Worm (Caenorhabditis elegans) whole organism, L1 larva: ENCODE measurements around the gene fbxa-141.
"Not testable (repeated sequence)": the region's sequence is repeated elsewhere in the genome, so short reads cannot be mapped to it uniquely, and the experiment has no call there.

Source experiments
- C34B4.2 ChIP-seq: sonication (generic microtip); optimal IDR thresholded peaks from 2 replicates; lab custom pipeline; 2017; ENCODE audit warnings: mild to moderate bottlenecking, missing genetic modification characterization, missing compliant biosample characterization
- Y116A8C.19 ChIP-seq: sonication (generic microtip); optimal IDR thresholded peaks from 2 replicates; lab custom pipeline; 2016; ENCODE audit warnings: missing compliant biosample characterization, missing genetic modification characterization, borderline replicate concordance
- alr-1 ChIP-seq: fragments of 200-800 bp; sonication (Bioruptor generic); optimal IDR thresholded peaks from 2 replicates; lab custom pipeline; 2018; ENCODE audit warnings: borderline replicate concordance, mild to moderate bottlenecking, missing genetic modification characterization, missing compliant biosample characterization
- ama-1 ChIP-seq: fragments of 150-350 bp; optimal IDR thresholded peaks from 2 replicates; lab custom pipeline; 2014
- ceh-63 ChIP-seq: fragments of 200-800 bp; sonication (Bioruptor generic); optimal IDR thresholded peaks from 2 replicates; lab custom pipeline; 2018; ENCODE audit warnings: mild to moderate bottlenecking, missing genetic modification characterization, missing compliant biosample characterization
- ceh-90 ChIP-seq: sonication (generic microtip); optimal IDR thresholded peaks from 2 replicates; lab custom pipeline; 2016; ENCODE audit warnings: missing genetic modification characterization, missing compliant biosample characterization
- dpl-1 ChIP-seq, 3 experiments: fragments of 150-350 bp in 2 of 3; sonication (generic microtip) in 1 of 3; optimal IDR thresholded peaks; 2 replicates each; lab custom pipeline; 2014 to 2017; ENCODE audit warnings: missing biosample characterization in 3 of 3, missing genetic modification characterization in 3 of 3, missing genetic modification reagents in 3 of 3
- dsc-1 ChIP-seq: sonication (generic microtip); optimal IDR thresholded peaks from 2 replicates; lab custom pipeline; 2016; ENCODE audit warnings: mild to moderate bottlenecking, missing genetic modification characterization, missing compliant biosample characterization
- efl-3 ChIP-seq: fragments of 200-800 bp; sonication (Bioruptor generic); optimal IDR thresholded peaks from 2 replicates; lab custom pipeline; 2018; ENCODE audit warnings: mild to moderate bottlenecking, missing genetic modification characterization, missing compliant biosample characterization
- egl-13 ChIP-seq: sonication (generic microtip); optimal IDR thresholded peaks from 2 replicates; lab custom pipeline; 2016; ENCODE audit warnings: missing genotype, missing genetic modification reagents, missing genetic modification characterization, missing compliant biosample characterization
- egl-27 ChIP-seq, 2 experiments: fragments of 150-350 bp in 1 of 2; sonication (generic microtip); optimal IDR thresholded peaks; 3 replicates each; lab custom pipeline; 2017 to 2018; ENCODE audit warnings: missing biosample characterization in 2 of 2, missing genetic modification characterization in 2 of 2, missing genetic modification reagents in 2 of 2
- elt-2 ChIP-seq: sonication (generic microtip); optimal IDR thresholded peaks from 2 replicates; lab custom pipeline; 2016; ENCODE audit warnings: missing genetic modification characterization, mild to moderate bottlenecking, inconsistent platforms, missing compliant biosample characterization, missing genetic modification reagents
- fkh-10 ChIP-seq: sonication (generic microtip); optimal IDR thresholded peaks from 2 replicates; lab custom pipeline; 2017; ENCODE audit warnings: missing biosample characterization, missing genetic modification reagents, missing genetic modification characterization
- fkh-4 ChIP-seq: sonication (generic microtip); optimal IDR thresholded peaks from 2 replicates; lab custom pipeline; 2016; ENCODE audit warnings: missing compliant biosample characterization, missing genetic modification characterization, borderline replicate concordance
- fkh-8 ChIP-seq: sonication (generic microtip); optimal IDR thresholded peaks from 2 replicates; lab custom pipeline; 2016; ENCODE audit warnings: mild to moderate bottlenecking, missing genetic modification characterization, missing compliant biosample characterization
- grh-1 ChIP-seq: fragments of 200-800 bp; sonication (Bioruptor generic); IDR thresholded peaks from 2 replicates; pipeline ENCODE4 v1.3.6; 2022; ENCODE audit warnings: missing genetic modification reagents, missing genetic modification characterization, missing compliant biosample characterization
- hlh-17 ChIP-seq: fragments of 200-800 bp; sonication (Bioruptor generic); optimal IDR thresholded peaks from 2 replicates; lab custom pipeline; 2018; ENCODE audit warnings: missing genetic modification characterization, mild to moderate bottlenecking, missing compliant biosample characterization, moderate library complexity, borderline replicate concordance
- isw-1 ChIP-seq: fragments of 200-800 bp; sonication (Bioruptor generic); IDR thresholded peaks from 2 replicates; pipeline ENCODE4 v1.3.6; 2022; ENCODE audit warnings: missing genetic modification characterization, missing compliant biosample characterization
- jun-1 ChIP-seq: fragments of 150-350 bp; optimal IDR thresholded peaks from 2 replicates; lab custom pipeline; 2014; ENCODE audit warnings: missing biosample characterization, missing genetic modification reagents, missing genetic modification characterization
- lin-13 ChIP-seq: fragments of 150-350 bp; optimal IDR thresholded peaks from 2 replicates; lab custom pipeline; 2014; ENCODE audit warnings: missing biosample characterization, missing genetic modification reagents, missing genetic modification characterization
- lin-39 ChIP-seq: fragments of 150-350 bp; optimal IDR thresholded peaks from 2 replicates; lab custom pipeline; 2014; ENCODE audit warnings: missing biosample characterization, missing genetic modification reagents, missing genetic modification characterization
- nhr-20 ChIP-seq: sonication (generic microtip); optimal IDR thresholded peaks from 2 replicates; lab custom pipeline; 2016; ENCODE audit warnings: mild to moderate bottlenecking, missing genetic modification characterization, missing compliant biosample characterization
- nhr-237 ChIP-seq: fragments of 150-350 bp; optimal IDR thresholded peaks from 2 replicates; lab custom pipeline; 2014; ENCODE audit warnings: missing biosample characterization, missing genetic modification characterization
- nhr-28 ChIP-seq: fragments of 150-350 bp; optimal IDR thresholded peaks from 2 replicates; lab custom pipeline; 2014; ENCODE audit warnings: missing biosample characterization, missing genetic modification characterization
- nhr-47 ChIP-seq: sonication (generic microtip); optimal IDR thresholded peaks from 2 replicates; lab custom pipeline; 2016; ENCODE audit warnings: mild to moderate bottlenecking, missing genetic modification characterization, moderate library complexity, missing compliant biosample characterization
- pag-3 ChIP-seq: sonication (generic microtip); optimal IDR thresholded peaks from 2 replicates; lab custom pipeline; 2017; ENCODE audit warnings: missing genetic modification characterization, mild to moderate bottlenecking, missing compliant biosample characterization, antibody characterized with exemption, borderline replicate concordance; ENCODE audit not compliant: insufficient read depth
- pax-3 ChIP-seq: fragments of 200-800 bp; sonication (Bioruptor generic); optimal IDR thresholded peaks from 2 replicates; lab custom pipeline; 2018; ENCODE audit warnings: mild to moderate bottlenecking, missing genetic modification characterization, moderate library complexity, missing compliant biosample characterization
- pqm-1 ChIP-seq: sonication (generic microtip); optimal IDR thresholded peaks from 3 replicates; lab custom pipeline; 2017; ENCODE audit warnings: missing biosample characterization, missing genetic modification characterization
- skn-1 ChIP-seq: fragments of 150-350 bp; optimal IDR thresholded peaks from 2 replicates; lab custom pipeline; 2014; ENCODE audit warnings: missing biosample characterization, missing genetic modification characterization
- snpc-4 ChIP-seq: fragments of 150-350 bp; optimal IDR thresholded peaks from 2 replicates; lab custom pipeline; 2014; ENCODE audit warnings: missing biosample characterization, missing genetic modification characterization
- sptf-1 ChIP-seq: fragments of 150-350 bp; optimal IDR thresholded peaks from 2 replicates; lab custom pipeline; 2014; ENCODE audit warnings: missing biosample characterization, missing genetic modification characterization
- tbx-2 ChIP-seq: sonication (generic microtip); optimal IDR thresholded peaks from 2 replicates; lab custom pipeline; 2016; ENCODE audit warnings: missing genetic modification characterization, missing compliant biosample characterization
- unc-30 ChIP-seq: sonication (generic microtip); optimal IDR thresholded peaks from 2 replicates; lab custom pipeline; 2017; ENCODE audit warnings: missing biosample characterization, missing genetic modification characterization
- vab-15 ChIP-seq: sonication (generic microtip); optimal IDR thresholded peaks from 2 replicates; lab custom pipeline; 2017; ENCODE audit warnings: missing genotype, mild to moderate bottlenecking, missing genetic modification characterization, missing compliant biosample characterization
- xbp-1 ChIP-seq: sonication (generic microtip); optimal IDR thresholded peaks from 2 replicates; lab custom pipeline; 2016; ENCODE audit warnings: missing genetic modification characterization, missing compliant biosample characterization
- zip-4 ChIP-seq: fragments of 200-800 bp; sonication (Bioruptor generic); optimal IDR thresholded peaks from 2 replicates; lab custom pipeline; 2018; ENCODE audit warnings: mild to moderate bottlenecking, missing genetic modification characterization, moderate library complexity, missing compliant biosample characterization
- ztf-11 ChIP-seq, 2 experiments: sonication (generic microtip); optimal IDR thresholded peaks; 2 replicates each; lab custom pipeline; 2016 to 2017; ENCODE audit warnings: missing genetic modification characterization in 2 of 2, missing biosample characterization in 1 of 2, missing compliant biosample characterization in 1 of 2

fbxa-141 gene

DNA sequence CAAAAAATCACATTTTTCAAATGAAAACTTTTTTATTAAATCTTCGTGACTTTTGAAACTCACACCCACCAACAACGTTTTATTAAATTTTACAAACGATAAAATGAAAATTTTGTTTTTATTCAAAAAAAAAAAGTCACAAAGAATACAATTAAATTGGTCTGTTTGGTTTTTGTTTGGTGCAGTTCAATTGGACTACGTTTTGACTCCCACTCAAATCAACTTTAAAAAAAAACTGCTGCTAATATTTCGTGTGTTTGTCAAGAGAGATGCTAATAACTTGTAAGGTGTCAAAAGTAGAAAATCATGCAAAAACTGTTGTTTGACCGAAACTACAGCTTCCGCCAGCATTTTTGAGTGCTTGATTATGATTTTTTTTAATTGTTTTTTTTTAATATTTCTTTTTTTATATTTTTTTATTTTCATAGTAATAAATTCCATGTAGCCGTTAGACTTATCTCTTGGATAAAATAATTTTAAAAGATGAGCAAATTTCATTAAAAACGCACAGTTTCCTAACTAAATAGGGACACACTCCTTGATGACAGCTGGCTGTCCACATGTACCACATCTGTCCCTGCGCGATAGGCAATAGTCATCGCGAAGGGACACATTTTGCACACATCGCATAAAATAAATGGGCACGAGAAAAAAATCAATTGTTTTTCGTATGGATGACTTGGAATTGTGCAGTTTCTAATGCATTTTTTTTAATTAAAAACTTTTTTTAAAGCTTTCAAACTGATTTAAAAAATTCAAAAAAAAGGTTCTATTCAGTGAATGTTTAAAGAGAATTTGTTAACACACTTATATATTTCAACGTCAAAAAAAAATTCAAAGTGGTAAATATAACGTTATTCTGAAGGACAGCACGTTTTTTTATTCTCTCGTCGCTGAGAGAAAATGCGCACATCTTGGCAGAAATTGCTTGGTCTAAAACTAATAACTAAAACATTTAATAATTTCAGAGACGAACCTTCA, 12.9 kb upstream of the fbxa-141 start (continued):
- TF ChIP-seq xbp-1 (tag; lab: Kevin White, UChicago) (peak; percentile 96), isw-1 (peak; percentile 92), efl-3 (peak; percentile 96), hlh-17 (no peak), egl-13 (tag; lab: Kevin White, UChicago) (peak; percentile 99), zip-4 (peak; percentile 97), skn-1 (tag; lab: Kevin White, UChicago) (peak; percentile 99), pqm-1 (tag; lab: Kevin White, UChicago) (peak; percentile 98), grh-1 (GFP tag; lab: Robert Waterston, UW) (peak; percentile 97), Y116A8C.19 (peak; percentile 72), nhr-47 (tag; lab: Kevin White, UChicago) (peak; percentile 100)

DNA sequence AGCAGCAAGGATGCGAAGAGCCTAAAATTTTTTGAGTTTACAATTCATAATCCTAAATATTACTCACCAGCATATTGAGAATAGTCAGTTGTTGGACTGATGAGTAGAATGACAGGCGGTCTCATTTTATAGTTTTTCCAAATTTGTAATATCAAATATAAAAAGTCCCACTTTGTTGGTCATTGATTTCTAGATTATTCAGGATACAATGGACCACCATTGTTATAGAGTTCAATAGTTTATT, 12.3 kb upstream of the fbxa-141 start, which contains the start of gene nspc-17:
Gene nspc-17, minus strand, starts transcription at position 101 of the 244 bp plus-strand sequence.
- not testable (repeated sequence) for TF ChIP-seq elt-2, vab-15, pqm-1 (tag; lab: Kevin White, UChicago)

ce11 chrX:14523275-14523674, 10.6 kb upstream of the fbxa-141 start, which contains the start of gene nspc-16:
nspc-16 (plus strand) TSS chrX:14523575.
- no peak for TF ChIP-seq ceh-63 (GFP tag; lab: Kevin White, UChicago)
- TF ChIP-seq, all 84 proteins: peak for 0

- TF ChIP-seq nhr-20: no peak
- TF ChIP-seq lin-13 (GFP tag; lab: Kevin White, UChicago): no peak
- no peak for TF ChIP-seq ama-1
- TF ChIP-seq dsc-1 (tag; lab: Kevin White, UChicago): no peak
- no peak for TF ChIP-seq ztf-11 (tag; optimal IDR thresholded peaks at IDR 0.05; lab: Kevin White, UChicago)
- TF ChIP-seq tbx-2: no peak
- no peak for TF ChIP-seq ceh-63 (GFP tag; lab: Kevin White, UChicago)
- TF ChIP-seq sptf-1 (tag; lab: Kevin White, UChicago): no peak
- no peak for TF ChIP-seq dpl-1 (GFP tag; optimal IDR thresholded peaks at IDR 0.05; lab: Kevin White, UChicago)
- TF ChIP-seq fkh-8 (tag; lab: Kevin White, UChicago): no peak
- TF ChIP-seq ceh-90 (tag; lab: Kevin White, UChicago): no peak
- TF ChIP-seq egl-13 (tag; lab: Kevin White, UChicago): no peak
- no peak for TF ChIP-seq pax-3
- TF ChIP-seq fkh-10: no peak
Measured at ce11 chrX:14520463-14520862, 7.7 kb upstream of the fbxa-141 start, which contains the start of gene D1025.1. D1025.1 (plus strand) TSS chrX:14520763.

- TF ChIP-seq nhr-28 (tag; lab: Kevin White, UChicago): no peak
- peak; percentile 12 for TF ChIP-seq snpc-4 (tag; lab: Kevin White, UChicago)
Measured at ce11 chrX:14517842-14518241, 5.1 kb upstream of the fbxa-141 start.

DNA sequence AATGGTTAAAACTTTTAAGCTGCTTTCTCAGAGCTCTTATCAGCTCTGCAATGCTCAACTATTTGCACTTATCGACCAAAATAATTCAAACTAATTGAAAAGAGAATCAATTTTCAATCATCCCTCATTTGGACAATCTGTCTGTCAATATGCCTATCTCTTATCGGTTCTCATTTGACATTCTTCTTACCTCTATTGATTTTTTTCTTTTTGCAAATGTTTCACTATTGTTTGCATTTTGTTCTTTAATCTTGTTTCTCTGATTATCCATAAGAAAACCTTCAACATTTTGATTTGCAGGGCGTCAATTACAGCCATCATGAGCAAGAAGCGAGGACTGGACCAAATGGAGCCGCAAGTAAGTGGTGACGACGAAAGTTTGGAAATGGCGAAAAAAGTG, 3.8 kb upstream of the fbxa-141 start, which contains the start of gene D1025.10:
Gene D1025.10, plus strand, starts transcription at position 301 of the 400 bp plus-strand sequence.
- TF ChIP-seq nhr-20 (no peak), skn-1 (tag; lab: Kevin White, UChicago) (no peak), fkh-10 (no peak), alr-1 (tag; lab: Kevin White, UChicago) (no peak), tbx-2 (no peak), lin-39 (tag; lab: Kevin White, UChicago) (no peak), pag-3 (tag; lab: Kevin White, UChicago) (no peak), ceh-90 (tag; lab: Kevin White, UChicago) (no peak), egl-27 (tag; optimal IDR thresholded peaks at IDR 0.05; lab: Kevin White, UChicago) (no peak), C34B4.2 (no peak), unc-30 (tag; lab: Kevin White, UChicago) (no peak), jun-1 (tag; lab: Kevin White, UChicago) (no peak), Y116A8C.19 (no peak), fkh-4 (tag; lab: Kevin White, UChicago) (no peak), nhr-237 (tag; lab: Kevin White, UChicago) (no peak), ceh-63 (GFP tag; lab: Kevin White, UChicago) (no peak)
- TF ChIP-seq, all 84 proteins: peak for 0
